Fruit fly (Drosophila melanogaster) whole organism, prepupa: ENCODE results near the gene Mesh1.

Experiments used
- Blimp-1 ChIP-seq: fragments of 200-800 bp; sonication (Bioruptor generic); optimal IDR thresholded peaks from 3 replicates; lab custom pipeline; 2017; ENCODE audit warnings: missing biosample characterization, missing genetic modification characterization, mild to moderate bottlenecking, moderate library complexity, missing genetic modification reagents
- CG32006 ChIP-seq: fragments of 200-800 bp; sonication (Bioruptor generic); optimal IDR thresholded peaks from 3 replicates; lab custom pipeline; 2017; ENCODE audit warnings: missing biosample characterization, mild to moderate bottlenecking, missing genetic modification characterization
- CG6854 ChIP-seq: fragments of 200-800 bp; sonication (Bioruptor generic); optimal IDR thresholded peaks from 2 replicates; lab custom pipeline; 2017; ENCODE audit warnings: missing biosample characterization, mild to moderate bottlenecking, missing genetic modification characterization
- CG7368 ChIP-seq: fragments of 200-800 bp; sonication (Bioruptor generic); optimal IDR thresholded peaks from 3 replicates; lab custom pipeline; 2016; ENCODE audit warnings: missing biosample characterization, missing genetic modification characterization
- CG8319 ChIP-seq: fragments of 200-800 bp; sonication (Bioruptor generic); optimal IDR thresholded peaks from 3 replicates; lab custom pipeline; 2016; ENCODE audit warnings: missing biosample characterization, missing genetic modification characterization
- Hr4 ChIP-seq: fragments of 200-800 bp; sonication (Bioruptor generic); optimal IDR thresholded peaks from 3 replicates; lab custom pipeline; 2016; ENCODE audit warnings: missing biosample characterization, missing genetic modification characterization
- OdsH ChIP-seq: fragments of 200-800 bp; sonication (Bioruptor generic); optimal IDR thresholded peaks from 3 replicates; lab custom pipeline; 2016; ENCODE audit warnings: missing biosample characterization, missing genetic modification characterization
- lz ChIP-seq: fragments of 200-800 bp; sonication (Bioruptor generic); optimal IDR thresholded peaks from 3 replicates; lab custom pipeline; 2016; ENCODE audit warnings: missing biosample characterization, missing genetic modification characterization
- vri ChIP-seq: fragments of 200-800 bp; sonication (Bioruptor generic); optimal IDR thresholded peaks from 3 replicates; lab custom pipeline; 2016; ENCODE audit warnings: missing biosample characterization, mild to moderate bottlenecking, missing genetic modification characterization

DNA sequence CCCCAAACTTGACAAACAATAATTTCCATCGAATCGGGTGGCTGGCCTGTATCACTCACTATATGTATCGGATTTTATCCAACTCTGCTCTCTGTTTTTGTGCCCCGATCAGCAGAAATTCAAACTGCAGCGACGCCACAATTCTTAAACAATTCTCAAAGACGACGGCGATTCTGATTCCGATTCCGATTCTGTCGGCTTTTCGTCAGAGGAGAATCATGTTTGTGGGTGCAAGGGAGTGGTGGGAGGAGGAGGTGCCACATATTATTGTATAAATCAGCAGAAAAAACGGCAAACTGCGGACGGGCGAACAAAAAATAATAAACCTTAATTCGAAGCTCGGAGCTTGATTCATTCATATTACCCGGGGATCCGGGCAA, 14.1 kb upstream of the Mesh1 start:
- TF ChIP-seq lz, result no peak
- TF ChIP-seq CG6854, result no peak
- TF ChIP-seq Blimp-1 (GFP tag; lab: Kevin White, UChicago), result no peak
- TF ChIP-seq vri, result no peak
- TF ChIP-seq OdsH (GFP tag; lab: Kevin White, UChicago), result no peak
- TF ChIP-seq CG8319 (GFP tag; lab: Kevin White, UChicago), result no peak
- no peak for TF ChIP-seq CG32006 (GFP tag; lab: Kevin White, UChicago)
- TF ChIP-seq CG7368 (GFP tag; lab: Kevin White, UChicago), result no peak
- TF ChIP-seq Hr4 (GFP tag; lab: Kevin White, UChicago), result no peak
